Worm (Caenorhabditis elegans): ENCODE results near the gene sel-11.
A peak's percentile ranks its signal among the peaks of the same experiment; 100 is the strongest.

DNA sequence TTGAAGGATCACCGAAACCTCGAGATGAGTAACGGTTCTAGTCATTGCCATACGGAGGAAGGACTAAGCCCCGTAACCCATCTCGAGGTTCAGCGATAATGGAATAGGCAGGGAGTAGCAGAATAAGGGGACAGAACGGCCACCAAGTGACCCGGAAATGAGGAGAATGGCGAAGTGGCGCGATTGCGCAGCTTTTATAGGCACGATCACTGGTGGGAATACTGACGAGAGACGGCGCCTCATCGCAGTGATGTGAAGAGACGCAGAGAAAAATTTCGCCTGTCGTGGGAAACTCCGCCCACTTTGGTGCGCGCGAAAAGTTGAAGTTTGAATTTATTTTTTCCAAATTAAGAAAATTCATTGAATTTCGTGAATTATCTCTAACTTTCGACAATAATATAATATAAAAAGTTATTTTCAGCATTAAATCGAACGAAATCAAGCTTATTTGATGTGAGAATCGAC is 3.0 kb downstream of the sel-11 start, which contains the start of gene F55A11.4:
- no peak for TF ChIP-seq hif-1 (tag; optimal IDR thresholded peaks at IDR 0.05)
- TF ChIP-seq unc-62 (GFP tag; optimal IDR thresholded peaks at IDR 0.05 in 1 of 2) = no peak
- no peak for TF ChIP-seq unc-62 (tag; optimal IDR thresholded peaks at IDR 0.05)
- no peak for TF ChIP-seq ces-1 (GFP tag; optimal IDR thresholded peaks at IDR 0.05)
- peak; percentile 4 for TF ChIP-seq F49E8.2 (tag; optimal IDR thresholded peaks at IDR 0.05; ENCODE audit: borderline replicate concordance)

Data from whole organism, L4 larva.